Worm (Caenorhabditis elegans) whole organism, early embryonic: ENCODE measurements around the gene sri-34.
"Not testable (repeated sequence)": the region's sequence is repeated elsewhere in the genome, so short reads cannot be mapped to it uniquely, and the experiment has no call there.

Experiments used
- B0310.2 ChIP-seq: sonication (generic microtip); optimal IDR thresholded peaks from 2 replicates; lab custom pipeline; 2016; ENCODE audit warnings: mild to moderate bottlenecking, missing genetic modification characterization, missing compliant biosample characterization
- F13C5.2 ChIP-seq: sonication (generic microtip); optimal IDR thresholded peaks from 2 replicates; lab custom pipeline; 2017; ENCODE audit warnings: mild to moderate bottlenecking, missing genetic modification characterization, inconsistent platforms, missing compliant biosample characterization
- aly-1 ChIP-seq: sonication (generic microtip); optimal IDR thresholded peaks from 2 replicates; lab custom pipeline; 2016; ENCODE audit warnings: missing genetic modification characterization, missing compliant biosample characterization
- ama-1 ChIP-seq: fragments of 150-350 bp; optimal IDR thresholded peaks from 2 replicates; lab custom pipeline; 2014
- ceh-13 ChIP-seq: fragments of 200-800 bp; sonication (Bioruptor generic); optimal IDR thresholded peaks from 2 replicates; lab custom pipeline; 2018; ENCODE audit warnings: mild to moderate bottlenecking, missing genetic modification characterization, missing compliant biosample characterization
- ceh-36 ChIP-seq: sonication (generic microtip); optimal IDR thresholded peaks from 2 replicates; lab custom pipeline; 2016; ENCODE audit warnings: missing genetic modification characterization, inconsistent platforms, missing compliant biosample characterization
- ets-7 ChIP-seq: sonication (generic microtip); optimal IDR thresholded peaks from 2 replicates; lab custom pipeline; 2016; ENCODE audit warnings: missing genotype, missing genetic modification characterization, missing compliant biosample characterization
- flt-1 ChIP-seq: fragments of 200-800 bp; sonication (Bioruptor generic); IDR thresholded peaks from 2 replicates; pipeline ENCODE4 v1.3.6; 2022; ENCODE audit warnings: missing genetic modification characterization, missing compliant biosample characterization
- hmbx-1 ChIP-seq: sonication (generic microtip); optimal IDR thresholded peaks from 2 replicates; lab custom pipeline; 2016; ENCODE audit warnings: mild to moderate bottlenecking, missing genetic modification characterization, missing compliant biosample characterization
- hmg-4 ChIP-seq: fragments of 200-800 bp; sonication (Bioruptor generic); optimal IDR thresholded peaks from 2 replicates; lab custom pipeline; 2018; ENCODE audit warnings: mild to moderate bottlenecking, missing genetic modification characterization, missing compliant biosample characterization
- hnd-1 ChIP-seq: sonication (generic microtip); optimal IDR thresholded peaks from 2 replicates; lab custom pipeline; 2016; ENCODE audit warnings: missing genetic modification characterization, missing compliant biosample characterization
- pes-1 ChIP-seq: fragments of 200-800 bp; sonication (Bioruptor generic); IDR thresholded peaks from 2 replicates; pipeline ENCODE4 v1.3.6; 2022; ENCODE audit warnings: missing genetic modification reagents, missing genetic modification characterization, missing compliant biosample characterization
- scrt-1 ChIP-seq: fragments of 200-800 bp; sonication (Bioruptor generic); IDR thresholded peaks from 2 replicates; pipeline ENCODE4 v1.3.6; 2022; ENCODE audit warnings: missing genetic modification characterization, missing compliant biosample characterization
- sea-1 ChIP-seq: fragments of 200-800 bp; sonication (Bioruptor generic); conservative IDR thresholded peaks from 2 replicates; pipeline ENCODE4 v1.3.6; 2022; ENCODE audit warnings: missing genetic modification characterization, missing compliant biosample characterization
- tbx-11 ChIP-seq: fragments of 200-800 bp; sonication (Bioruptor generic); IDR thresholded peaks from 2 replicates; pipeline ENCODE4 v1.3.6; 2022; ENCODE audit warnings: missing genetic modification characterization, missing compliant biosample characterization
- tbx-37 ChIP-seq: fragments of 200-800 bp; sonication (Bioruptor generic); conservative IDR thresholded peaks from 2 replicates; pipeline ENCODE4 v1.3.6; 2022; ENCODE audit warnings: missing genetic modification reagents, missing genetic modification characterization, missing compliant biosample characterization
- tra-4 ChIP-seq: sonication (generic microtip); optimal IDR thresholded peaks from 2 replicates; lab custom pipeline; 2017; ENCODE audit warnings: missing genetic modification characterization, missing compliant biosample characterization

The sri-34 gene

DNA sequence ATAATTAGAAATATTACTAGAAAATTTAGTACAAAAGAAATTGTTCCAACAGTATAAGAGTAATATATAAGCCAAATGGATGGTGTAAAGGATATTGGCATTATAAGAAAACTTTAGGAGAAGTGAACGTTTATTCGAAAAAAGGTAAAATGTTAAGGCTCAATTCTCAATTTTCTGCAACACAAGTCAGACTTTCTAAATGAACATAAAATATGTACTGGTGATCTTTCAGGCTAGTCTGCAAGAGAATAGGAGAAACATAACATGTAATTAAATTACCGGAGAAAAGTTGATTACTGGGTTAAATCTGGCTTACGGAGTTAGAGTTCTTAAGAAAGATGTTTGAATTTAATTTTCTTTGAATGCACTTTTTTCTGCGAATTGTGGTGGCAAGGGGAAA is 2.1 kb downstream of the sri-34 start, which contains the start of gene sri-33:
sri-33 (minus strand) TSS at position 101 of the 400 bp plus-strand sequence.
- TF ChIP-seq hmbx-1, result no peak
- TF ChIP-seq F13C5.2 (tag; lab: Kevin White, UChicago), result no peak
- TF ChIP-seq sea-1 (GFP tag; lab: Robert Waterston, UW), result no peak
- no peak for TF ChIP-seq hmg-4 (GFP tag; lab: Kevin White, UChicago)
- TF ChIP-seq pes-1, result no peak
- no peak for TF ChIP-seq ama-1 (lab: Kevin White, UChicago)
- TF ChIP-seq aly-1 (tag; lab: Kevin White, UChicago), result no peak
- TF ChIP-seq ceh-13 (GFP tag; lab: Kevin White, UChicago), result no peak
- TF ChIP-seq ceh-36 (tag; lab: Kevin White, UChicago), result no peak
- TF ChIP-seq ets-7 (tag; lab: Kevin White, UChicago), result no peak
- no peak for TF ChIP-seq hnd-1 (tag; lab: Kevin White, UChicago)
- no peak for TF ChIP-seq scrt-1 (GFP tag; lab: Robert Waterston, UW)
- TF ChIP-seq flt-1 (GFP tag; lab: Robert Waterston, UW), result no peak
- TF ChIP-seq tra-4, result no peak
- TF ChIP-seq B0310.2 (tag; lab: Kevin White, UChicago), result no peak
- TF ChIP-seq tbx-37 (GFP tag; lab: Robert Waterston, UW), result no peak
- TF ChIP-seq tbx-11, result no peak

DNA sequence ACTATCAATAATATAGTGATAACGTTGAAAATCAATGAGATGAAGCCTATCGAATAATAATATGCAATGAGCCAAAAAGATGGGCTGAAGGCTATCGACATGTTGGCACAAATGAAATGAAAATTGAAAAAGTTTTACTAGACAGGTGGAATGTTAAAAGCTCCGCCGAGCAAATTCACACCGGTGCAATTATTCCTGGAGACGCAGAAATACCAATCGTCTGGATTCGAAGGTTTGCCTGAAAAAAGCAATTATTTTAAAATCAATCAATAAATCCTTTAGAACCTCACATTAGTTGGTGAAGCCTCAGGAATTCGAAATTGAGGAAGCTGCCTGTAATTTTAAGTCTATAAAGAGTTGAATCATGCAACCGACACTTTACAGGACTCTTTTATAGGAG is 4.5 kb downstream of the sri-34 start, which contains the start of gene sri-32:
sri-32 (minus strand) TSS at position 101 of the 400 bp plus-strand sequence.
- TF ChIP-seq hmbx-1 (no peak), sea-1 (GFP tag; lab: Robert Waterston, UW) (no peak), F13C5.2 (tag; lab: Kevin White, UChicago) (no peak), hnd-1 (tag; lab: Kevin White, UChicago) (no peak), ama-1 (lab: Kevin White, UChicago) (no peak), ceh-36 (tag; lab: Kevin White, UChicago) (no peak), tbx-11 (no peak), scrt-1 (GFP tag; lab: Robert Waterston, UW) (no peak)

DNA sequence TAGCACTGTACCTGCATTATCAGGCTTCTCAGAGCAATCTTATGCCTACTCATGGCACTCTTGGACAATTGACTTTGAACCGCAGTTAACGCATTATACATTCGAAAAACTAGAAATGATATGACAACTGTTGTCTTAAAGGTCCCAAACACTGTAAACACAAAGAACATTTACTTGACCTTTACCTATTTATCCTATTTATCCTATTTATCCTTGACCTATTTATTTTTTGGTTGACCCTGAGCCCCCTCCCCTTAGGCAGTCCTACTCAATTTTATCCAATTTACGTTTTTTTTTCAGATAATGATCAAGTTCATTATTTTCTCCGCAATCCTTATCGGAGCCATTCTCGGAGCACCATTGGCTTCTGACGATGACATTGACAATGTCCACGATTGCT is 7.3 kb downstream of the sri-34 start, which contains the start of the genes T10D4.14 and T10D4.19:
T10D4.14 (minus strand) TSS at position 101 of the 400 bp plus-strand sequence.
T10D4.19 (plus strand) TSS at position 304 of the 400 bp plus-strand sequence.
- no peak for TF ChIP-seq scrt-1 (GFP tag; lab: Robert Waterston, UW)
- no peak for TF ChIP-seq B0310.2 (tag; lab: Kevin White, UChicago)
- TF ChIP-seq F13C5.2 (tag; lab: Kevin White, UChicago), result no peak

DNA sequence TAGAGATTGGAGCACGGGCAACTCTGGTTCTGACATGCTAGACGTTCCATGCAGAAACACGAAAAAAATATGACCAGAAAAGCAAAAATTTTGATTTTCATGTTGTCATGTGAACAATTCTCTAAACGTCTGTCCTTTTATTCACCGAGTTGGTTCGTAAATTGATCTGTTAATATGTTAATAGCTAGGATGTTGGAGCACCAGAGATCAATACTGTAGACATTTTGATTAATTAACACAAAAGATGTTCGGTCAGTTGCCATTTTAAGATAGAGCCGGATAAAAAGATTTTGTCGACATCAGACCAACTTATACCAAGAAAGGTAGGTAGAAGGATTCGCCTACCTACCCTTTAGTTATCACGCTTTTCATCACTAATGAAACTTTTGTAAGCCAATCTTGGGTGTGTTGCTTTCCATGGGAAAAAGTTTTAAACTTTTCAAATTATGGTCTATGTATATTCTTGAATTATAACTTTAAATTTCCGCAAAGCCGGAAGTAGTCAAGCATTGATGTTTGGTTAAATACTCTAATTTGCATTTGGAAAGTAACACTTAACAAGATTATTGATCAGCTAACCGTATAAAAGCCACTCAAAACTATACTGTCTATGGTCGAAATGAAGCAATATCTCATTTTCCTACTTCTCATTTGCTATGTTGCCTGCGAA is 9.2 kb downstream of the sri-34 start, which contains the start of the genes T10D4.11 and T10D4.1:
T10D4.11 (minus strand) TSS at position 101 of the 670 bp plus-strand sequence.
T10D4.1 (plus strand) TSS at position 620 of the 670 bp plus-strand sequence.
- TF ChIP-seq B0310.2 (tag; lab: Kevin White, UChicago) (no peak), ceh-36 (tag; lab: Kevin White, UChicago) (no peak), tbx-11 (no peak), aly-1 (tag; lab: Kevin White, UChicago) (no peak), tra-4 (no peak)

DNA sequence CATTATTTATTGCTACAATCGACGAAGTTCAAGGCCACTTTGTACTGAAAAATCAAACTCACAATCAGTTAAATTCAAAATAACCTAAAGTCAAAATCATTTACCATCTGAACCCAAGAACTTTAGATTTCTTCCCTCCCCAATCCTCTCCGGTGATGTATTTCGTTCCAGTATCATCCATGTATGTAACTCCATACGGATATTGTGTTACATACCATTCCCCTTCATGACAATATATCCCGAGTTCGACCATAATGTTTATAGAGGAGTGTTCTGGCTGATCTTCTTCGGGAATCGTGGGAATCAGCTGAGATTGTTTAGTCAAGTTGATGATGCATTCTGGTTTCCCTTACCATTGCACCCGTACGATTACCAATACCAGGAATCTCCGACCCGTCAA is 10.5 kb downstream of the sri-34 start:
- TF ChIP-seq hmbx-1 (no peak), tra-4 (no peak), tbx-37 (GFP tag; lab: Robert Waterston, UW) (no peak), tbx-11 (no peak), B0310.2 (tag; lab: Kevin White, UChicago) (no peak), hnd-1 (tag; lab: Kevin White, UChicago) (no peak), ceh-13 (GFP tag; lab: Kevin White, UChicago) (no peak), hmg-4 (GFP tag; lab: Kevin White, UChicago) (no peak), pes-1 (no peak), F13C5.2 (tag; lab: Kevin White, UChicago) (no peak)

DNA sequence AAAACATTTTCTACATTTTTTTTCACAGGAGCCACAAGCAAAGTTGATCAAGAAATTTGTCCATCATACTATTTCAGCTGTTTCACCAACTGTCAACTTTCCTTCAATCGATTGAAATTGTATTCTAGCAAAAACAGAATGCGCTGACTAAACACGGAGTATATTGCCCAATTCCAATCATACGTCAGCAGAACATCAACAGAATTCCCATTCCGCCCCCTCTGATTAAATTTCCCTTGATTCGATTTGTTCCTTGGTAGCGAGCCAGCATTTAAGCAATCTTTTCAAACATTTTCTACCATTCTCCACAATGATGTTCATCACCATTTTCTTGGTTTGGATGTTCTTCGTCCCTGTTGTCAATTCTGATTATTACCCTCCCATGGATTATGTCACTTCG is 13.0 kb downstream of the sri-34 start, which contains the start of gene T10D4.15:
T10D4.15 (plus strand) TSS at position 301 of the 400 bp plus-strand sequence.
- TF ChIP-seq ets-7 (tag; lab: Kevin White, UChicago) (no peak), sea-1 (GFP tag; lab: Robert Waterston, UW) (no peak), flt-1 (GFP tag; lab: Robert Waterston, UW) (no peak), hnd-1 (tag; lab: Kevin White, UChicago) (no peak), tbx-37 (GFP tag; lab: Robert Waterston, UW) (no peak), tbx-11 (no peak), ama-1 (lab: Kevin White, UChicago) (no peak), ceh-36 (tag; lab: Kevin White, UChicago) (no peak), scrt-1 (GFP tag; lab: Robert Waterston, UW) (no peak), pes-1 (no peak), aly-1 (tag; lab: Kevin White, UChicago) (no peak), hmbx-1 (no peak), B0310.2 (tag; lab: Kevin White, UChicago) (no peak), tra-4 (no peak), F13C5.2 (tag; lab: Kevin White, UChicago) (no peak)

DNA sequence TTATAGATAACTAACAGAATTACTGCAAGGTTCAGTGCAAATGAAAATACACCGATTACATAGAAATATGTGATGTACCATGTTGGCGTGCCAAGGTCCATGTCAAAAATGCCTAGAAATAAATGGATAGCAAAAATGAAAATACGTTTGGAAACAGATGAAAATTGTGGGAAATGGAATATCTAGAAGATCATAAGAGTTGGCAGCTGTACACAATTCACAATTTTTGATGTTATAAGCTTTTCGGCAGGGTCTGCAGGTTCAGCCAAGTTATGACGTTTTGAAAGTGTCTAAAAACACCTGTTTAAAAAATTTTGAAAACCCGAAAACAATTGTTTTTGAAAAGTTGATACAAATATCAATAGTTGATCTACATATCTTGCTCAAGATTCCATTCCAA is 14.3 kb downstream of the sri-34 start, which contains the start of gene sri-43:
sri-43 (minus strand) TSS at position 101 of the 400 bp plus-strand sequence.
- TF ChIP-seq aly-1 (tag; lab: Kevin White, UChicago); F13C5.2 (tag; lab: Kevin White, UChicago); tbx-37 (GFP tag; lab: Robert Waterston, UW): not testable (repeated sequence)
